Fruit fly (Drosophila melanogaster): ENCODE results near the gene Tcs5.

Gene Tcs5

dm6 chr3L:5131245-5131644 is 8.0 kb downstream of the Tcs5 start, which contains the start of gene CG15212:
Gene CG15212, plus strand, starts transcription at chr3L:5131545.
- TF ChIP-seq D1 (tag; optimal IDR thresholded peaks at IDR 0.05), result no peak
- no peak for TF ChIP-seq CG8301 (tag; optimal IDR thresholded peaks at IDR 0.05)
- no peak for TF ChIP-seq rn (GFP tag; IDR thresholded peaks at IDR 0.05)
- no peak for TF ChIP-seq Pif1A (GFP tag; optimal IDR thresholded peaks at IDR 0.05)
- TF ChIP-seq fd96Ca (GFP tag; IDR thresholded peaks at IDR 0.05), result no peak
- TF ChIP-seq Ets98B (GFP tag; IDR thresholded peaks at IDR 0.05), result no peak
- no peak for TF ChIP-seq EcR (GFP tag; optimal IDR thresholded peaks at IDR 0.05)
- TF ChIP-seq CG32121 (GFP tag; IDR thresholded peaks at IDR 0.05), result no peak
- TF ChIP-seq CG14655 (GFP tag; optimal IDR thresholded peaks at IDR 0.05), result no peak
- TF ChIP-seq CG17806 (tag; optimal IDR thresholded peaks at IDR 0.05), result no peak
- no peak for TF ChIP-seq CG4496 (GFP tag; IDR thresholded peaks at IDR 0.05)
- no peak for TF ChIP-seq Snoo (tag; optimal IDR thresholded peaks at IDR 0.05)
- TF ChIP-seq Pif1B (GFP tag; optimal IDR thresholded peaks at IDR 0.05), result no peak
- TF ChIP-seq gl (tag; optimal IDR thresholded peaks at IDR 0.05), result no peak
- TF ChIP-seq CG9948 (tag; optimal IDR thresholded peaks at IDR 0.05), result no peak
- TF ChIP-seq CG15710 (tag; optimal IDR thresholded peaks at IDR 0.05), result no peak
- no peak for TF ChIP-seq CG8159 (tag; optimal IDR thresholded peaks at IDR 0.05)
- no peak for TF ChIP-seq CG12605 (GFP tag; IDR thresholded peaks at IDR 0.05)

dm6 chr3L:5130508-5130907 is 8.7 kb downstream of the Tcs5 start:
- TF ChIP-seq CG14655 (GFP tag; optimal IDR thresholded peaks at IDR 0.05) (no peak), CG17806 (tag; optimal IDR thresholded peaks at IDR 0.05) (no peak), CG8159 (tag; optimal IDR thresholded peaks at IDR 0.05) (no peak), rn (GFP tag; IDR thresholded peaks at IDR 0.05) (no peak)

dm6 chr3L:5129199-5129598 is 10.0 kb downstream of the Tcs5 start, which contains the start of gene CG4597:
Gene CG4597, plus strand, starts transcription at chr3L:5129499.
- TF ChIP-seq Pif1A (GFP tag; optimal IDR thresholded peaks at IDR 0.05), result no peak
- no peak for TF ChIP-seq CG4496 (GFP tag; IDR thresholded peaks at IDR 0.05)
- no peak for TF ChIP-seq CG13204 (GFP tag; optimal IDR thresholded peaks at IDR 0.05)
- TF ChIP-seq CG12605 (GFP tag; IDR thresholded peaks at IDR 0.05), result no peak

dm6 chr3L:5128214-5128613 is 11.0 kb downstream of the Tcs5 start:
- TF ChIP-seq Pif1A (GFP tag; optimal IDR thresholded peaks at IDR 0.05) (peak; percentile 15), CG12605 (GFP tag; IDR thresholded peaks at IDR 0.05) (0 out of 2 replicates have a peak, but pooled peaks have one; percentile 22), rn (GFP tag; IDR thresholded peaks at IDR 0.05) (peak; percentile 40; the same call in 1 of the 2 replicates), CG14655 (GFP tag; optimal IDR thresholded peaks at IDR 0.05) (no peak), CG8159 (tag; optimal IDR thresholded peaks at IDR 0.05) (peak; percentile 64), CG13204 (GFP tag; optimal IDR thresholded peaks at IDR 0.05) (no peak), CG32121 (GFP tag; IDR thresholded peaks at IDR 0.05) (peak; percentile 48; the same call in 1 of the 2 replicates), CG10348 (GFP tag; IDR thresholded peaks at IDR 0.05) (no peak; the same call in 1 of the 2 replicates), CG9948 (tag; optimal IDR thresholded peaks at IDR 0.05) (peak; percentile 72), Snoo (tag; optimal IDR thresholded peaks at IDR 0.05) (no peak), Ets98B (GFP tag; IDR thresholded peaks at IDR 0.05) (peak; percentile 51; the same call in 1 of the 2 replicates), CG8301 (tag; optimal IDR thresholded peaks at IDR 0.05) (peak; percentile 10), Pif1B (GFP tag; optimal IDR thresholded peaks at IDR 0.05) (peak; percentile 40), CG4496 (GFP tag; IDR thresholded peaks at IDR 0.05) (peak; percentile 38; the same call in 1 of the 3 replicates), gl (tag; optimal IDR thresholded peaks at IDR 0.05) (no peak), D1 (tag; optimal IDR thresholded peaks at IDR 0.05) (peak; percentile 9), CG15710 (tag; optimal IDR thresholded peaks at IDR 0.05) (peak; percentile 67), CG34367 (tag; optimal IDR thresholded peaks at IDR 0.05) (peak; percentile 55), fd96Ca (GFP tag; IDR thresholded peaks at IDR 0.05) (peak; percentile 66; the same call in 2 of the 3 replicates), CG17806 (tag; optimal IDR thresholded peaks at IDR 0.05) (peak; percentile 62)

- TF ChIP-seq rn (GFP tag; IDR thresholded peaks at IDR 0.05) (no peak), EcR (GFP tag; optimal IDR thresholded peaks at IDR 0.05) (peak; percentile 58), CG8159 (tag; optimal IDR thresholded peaks at IDR 0.05) (peak; percentile 44)
These were observed 11.6 kb downstream of the Tcs5 start for dm6 chr3L:5127609-5128008.

- TF ChIP-seq CG10348 (GFP tag; IDR thresholded peaks at IDR 0.05) (no peak), Pif1B (GFP tag; optimal IDR thresholded peaks at IDR 0.05) (no peak), Ets98B (GFP tag; IDR thresholded peaks at IDR 0.05) (no peak), gl (tag; optimal IDR thresholded peaks at IDR 0.05) (no peak), CG8159 (tag; optimal IDR thresholded peaks at IDR 0.05) (no peak), fd96Ca (GFP tag; IDR thresholded peaks at IDR 0.05) (no peak), EcR (GFP tag; optimal IDR thresholded peaks at IDR 0.05) (no peak), CG8301 (tag; optimal IDR thresholded peaks at IDR 0.05) (no peak)
These were observed 14.0 kb downstream of the Tcs5 start for dm6 chr3L:5125202-5125601.

- TF ChIP-seq fd96Ca (GFP tag; IDR thresholded peaks at IDR 0.05) (no peak), Snoo (tag; optimal IDR thresholded peaks at IDR 0.05) (no peak), CG8159 (tag; optimal IDR thresholded peaks at IDR 0.05) (no peak), CG34367 (tag; optimal IDR thresholded peaks at IDR 0.05) (no peak), Ets98B (GFP tag; IDR thresholded peaks at IDR 0.05) (no peak), CG12605 (GFP tag; IDR thresholded peaks at IDR 0.05) (no peak), Pif1A (GFP tag; optimal IDR thresholded peaks at IDR 0.05) (no peak), CG13204 (GFP tag; optimal IDR thresholded peaks at IDR 0.05) (no peak), EcR (GFP tag; optimal IDR thresholded peaks at IDR 0.05) (no peak), gl (tag; optimal IDR thresholded peaks at IDR 0.05) (no peak), CG9948 (tag; optimal IDR thresholded peaks at IDR 0.05) (no peak), CG4496 (GFP tag; IDR thresholded peaks at IDR 0.05) (no peak), Pif1B (GFP tag; optimal IDR thresholded peaks at IDR 0.05) (no peak), CG10348 (GFP tag; IDR thresholded peaks at IDR 0.05) (no peak), CG15710 (tag; optimal IDR thresholded peaks at IDR 0.05) (no peak), rn (GFP tag; IDR thresholded peaks at IDR 0.05) (no peak)
These were observed 37.1 kb downstream of the Tcs5 start for dm6 chr3L:5102050-5102449.

Measured in whole organism, pupa.